Worm (Caenorhabditis elegans) whole organism, L4/young adult: ENCODE data around the gene dct-19.

ENCODE experiments used
- W03F9.2 ChIP-seq: fragments of 150-350 bp; optimal IDR thresholded peaks from 2 replicates; lab custom pipeline; 2014; ENCODE audit warnings: missing biosample characterization, missing genetic modification characterization
- dao-5 ChIP-seq: sonication (generic microtip); optimal IDR thresholded peaks from 2 replicates; lab custom pipeline; 2016; ENCODE audit warnings: missing genotype, missing genetic modification characterization, moderate library complexity, missing compliant biosample characterization
- him-1 ChIP-seq: sonication (generic microtip); optimal IDR thresholded peaks from 2 replicates; lab custom pipeline; 2016; ENCODE audit warnings: missing genotype, missing genetic modification reagents, missing genetic modification characterization, missing compliant biosample characterization

- no peak for TF ChIP-seq W03F9.2 (tag; lab: Kevin White, UChicago)
- no peak for TF ChIP-seq him-1 (tag; lab: Kevin White, UChicago)
- no peak for TF ChIP-seq dao-5 (tag; lab: Kevin White, UChicago)
Measured at ce11 chrIV:12978307-12979036, 35.7 kb downstream of the dct-19 start, which contains the start of gene K10D11.2.
